Worm (Caenorhabditis elegans): Measurements from ENCODE around the gene srh-274.
"Not testable (repeated sequence)": the region's sequence is repeated elsewhere in the genome, so short reads cannot be mapped to it uniquely, and the experiment has no call there.

The srh-274 gene

DNA sequence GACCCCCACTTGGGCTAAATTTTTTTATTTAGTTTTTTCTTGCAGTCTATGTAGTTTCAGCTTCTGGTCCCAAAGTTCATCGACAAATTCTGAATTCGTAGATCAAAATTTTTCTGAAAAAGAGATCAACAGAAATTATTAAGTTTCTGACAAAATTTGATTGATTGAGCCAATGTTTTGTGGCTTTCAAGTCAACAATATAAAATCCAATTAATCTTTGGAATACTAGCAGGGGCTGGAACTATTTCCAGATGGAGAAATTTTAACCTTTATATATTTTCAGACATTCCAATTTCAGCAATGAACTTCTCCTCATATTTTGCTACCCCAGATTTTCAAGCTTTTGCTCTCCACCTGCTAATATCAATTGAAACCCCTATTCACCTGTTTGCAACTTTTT, at the start of gene srh-274:
Gene srh-274 (plus strand): TSS at position 301 of the 400 bp plus-strand sequence.
- TF ChIP-seq unc-62 (GFP tag; optimal IDR thresholded peaks at IDR 0.05), result no peak

DNA sequence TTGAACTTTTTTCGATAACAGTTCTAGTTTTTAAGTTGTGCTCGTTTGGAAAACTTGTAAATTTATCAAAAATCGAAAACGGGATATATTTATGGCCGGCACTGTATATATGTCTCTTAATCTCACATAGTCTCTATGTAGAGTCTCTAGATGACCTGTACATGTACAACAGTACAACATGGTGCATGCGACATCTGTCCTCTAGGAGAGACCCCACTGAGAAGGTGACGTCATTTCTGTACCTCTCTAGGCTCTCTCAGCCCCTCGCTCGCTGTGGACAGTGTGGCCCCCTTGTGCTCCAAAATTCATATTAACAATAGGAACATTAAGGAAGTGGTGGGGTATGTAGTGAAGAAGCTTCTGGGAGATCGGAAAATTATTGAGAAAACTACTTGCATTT, 45.7 kb upstream of the srh-274 start:
- TF ChIP-seq unc-62 (GFP tag; optimal IDR thresholded peaks at IDR 0.05), result no peak

DNA sequence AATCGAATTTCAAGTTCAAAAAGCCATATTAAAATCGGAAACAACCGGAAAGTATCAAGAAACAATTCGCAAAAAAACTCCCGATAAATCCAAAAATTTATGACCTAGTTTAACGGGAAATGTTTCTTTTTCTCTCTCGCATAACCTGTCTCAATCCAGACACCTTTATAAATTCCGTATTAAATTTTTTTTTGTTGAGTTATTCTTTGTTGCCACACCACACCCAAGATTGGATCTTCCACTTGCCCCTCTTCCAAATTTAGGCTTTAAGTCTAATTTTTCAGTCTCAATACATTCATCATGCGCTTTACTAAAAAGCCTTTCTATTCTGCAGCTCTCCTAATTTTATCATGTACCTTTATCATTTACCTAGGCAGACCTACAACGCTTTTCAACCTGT, 44.4 kb upstream of the srh-274 start, which contains the start of gene R07C3.3:
Gene R07C3.3 (plus strand): TSS at position 301 of the 400 bp plus-strand sequence.
- TF ChIP-seq unc-62 (GFP tag; optimal IDR thresholded peaks at IDR 0.05), result no peak

DNA sequence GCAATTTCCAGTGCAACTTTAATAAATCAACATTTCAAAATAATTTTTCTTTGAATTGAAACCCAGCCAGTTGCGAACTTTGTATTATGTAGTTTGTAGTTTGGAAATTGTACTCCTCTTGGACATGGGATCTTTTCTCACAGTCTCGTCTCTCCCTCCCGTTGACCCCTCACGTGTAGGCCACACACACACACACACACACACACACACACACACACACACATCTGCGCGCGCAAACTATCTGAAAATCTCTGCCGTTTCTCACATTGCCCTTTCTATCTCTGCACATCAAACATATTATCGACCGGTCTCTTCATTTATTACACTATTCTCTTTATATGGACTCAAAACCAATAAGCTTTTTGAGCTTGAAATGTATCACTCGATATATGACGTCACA, 42.2 kb upstream of the srh-274 start, which contains the start of gene fbxc-36:
Gene fbxc-36 (plus strand): TSS at position 205 of the 400 bp plus-strand sequence.
- no peak for TF ChIP-seq unc-62 (GFP tag; optimal IDR thresholded peaks at IDR 0.05)

DNA sequence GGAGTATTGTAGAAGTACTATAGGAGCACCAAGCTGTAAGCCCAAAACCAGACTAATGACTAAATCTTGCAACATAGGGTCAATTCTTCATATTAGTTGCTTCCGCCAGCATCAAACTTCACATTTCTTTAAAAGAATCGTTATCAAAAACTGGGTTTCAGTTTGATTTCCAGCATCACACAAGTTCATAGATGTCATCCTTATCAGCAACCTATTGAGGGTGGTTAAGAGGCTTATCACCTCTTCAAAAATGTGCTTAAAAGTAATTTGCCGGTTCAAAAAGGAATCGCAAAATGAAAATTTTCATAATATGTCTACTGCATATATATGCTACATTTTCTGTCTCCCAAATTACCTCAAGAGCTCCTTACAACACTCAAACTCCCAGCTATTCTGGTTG, 39.2 kb upstream of the srh-274 start, which contains the start of gene clec-43:
Gene clec-43 (plus strand): TSS at position 294 of the 400 bp plus-strand sequence.
- no peak for TF ChIP-seq unc-62 (GFP tag; optimal IDR thresholded peaks at IDR 0.05)

DNA sequence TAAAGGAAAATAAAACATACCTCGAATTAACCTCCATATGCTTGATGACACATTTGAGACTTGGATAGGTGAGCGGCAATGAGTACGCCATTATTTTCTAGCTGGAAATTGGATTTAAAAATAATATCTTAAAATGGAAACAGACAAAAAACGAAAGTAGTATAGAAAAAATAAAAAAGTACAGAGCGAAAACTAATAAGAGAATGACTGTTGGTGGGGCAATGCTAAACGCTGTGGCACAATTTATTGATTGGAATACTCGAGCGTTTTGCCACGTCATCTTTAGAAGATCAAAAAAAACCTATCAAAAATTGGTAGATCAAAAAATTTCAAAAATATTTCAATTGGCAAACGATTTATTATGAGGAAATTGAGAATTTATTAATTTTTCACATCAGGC, 34.9 kb upstream of the srh-274 start, which contains the start of gene fbxc-32:
Gene fbxc-32 (minus strand): TSS at position 101 of the 400 bp plus-strand sequence.
- TF ChIP-seq unc-62 (GFP tag; optimal IDR thresholded peaks at IDR 0.05), result no peak

DNA sequence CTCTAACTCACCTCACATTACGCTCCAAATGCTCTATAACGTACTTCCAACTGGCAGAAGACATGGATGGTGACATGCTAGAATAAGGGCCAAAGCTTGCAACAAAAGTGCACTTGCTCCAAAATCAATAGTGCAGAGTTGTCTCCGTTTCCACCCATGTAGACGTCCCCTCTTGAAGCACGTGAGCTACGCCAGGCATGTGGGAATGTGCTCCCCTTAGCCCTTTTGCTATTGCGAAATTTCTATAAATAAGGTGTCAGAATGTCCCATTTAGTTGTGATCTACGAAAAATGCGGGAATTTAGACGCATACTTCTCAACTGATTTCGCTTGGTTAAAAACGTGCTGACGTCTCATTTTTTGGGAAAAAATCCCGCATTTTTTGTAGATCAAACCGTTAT, 32.6 kb upstream of the srh-274 start:
- no peak for TF ChIP-seq unc-62 (GFP tag; optimal IDR thresholded peaks at IDR 0.05)

DNA sequence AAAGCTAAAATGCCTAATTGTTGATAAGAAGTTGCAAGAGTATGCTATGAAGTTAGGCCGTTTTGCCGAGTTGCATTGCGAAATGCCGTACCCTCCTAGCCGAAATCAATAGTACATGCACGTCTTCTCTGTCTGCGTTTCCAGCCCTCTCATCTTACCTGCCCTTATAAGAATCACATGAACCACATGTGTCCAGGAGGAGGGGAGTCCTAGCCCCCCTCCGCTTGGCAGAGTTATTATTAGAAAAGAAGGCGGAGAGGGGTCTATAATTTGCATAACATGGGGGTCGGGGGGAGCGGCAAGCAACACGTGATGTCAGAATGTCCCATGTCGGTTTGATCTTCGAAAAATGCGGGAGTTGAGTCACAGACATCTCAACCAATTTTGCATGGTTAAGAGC, 29.9 kb upstream of the srh-274 start:
- TF ChIP-seq unc-62 (GFP tag; optimal IDR thresholded peaks at IDR 0.05), result no peak

DNA sequence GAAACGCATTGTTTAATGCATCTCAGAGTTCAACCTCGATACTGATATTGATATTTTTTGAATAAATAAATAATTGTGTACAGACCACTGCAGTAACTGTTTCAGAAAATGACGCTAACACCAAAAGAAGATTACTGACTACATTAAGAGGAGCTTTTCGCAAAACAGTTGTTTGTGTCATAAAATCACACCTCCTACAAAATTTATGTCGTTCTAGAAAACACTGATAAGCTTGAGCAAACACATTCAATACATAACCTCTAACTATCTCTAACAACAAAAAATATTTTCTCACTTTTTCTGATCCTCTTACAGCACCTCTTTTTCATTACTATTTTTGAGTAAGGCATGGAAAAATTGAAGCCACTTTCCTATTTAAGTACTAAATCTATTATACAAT, 28.3 kb upstream of the srh-274 start, which contains the start of gene fbxc-7:
Gene fbxc-7 (plus strand): TSS at position 301 of the 400 bp plus-strand sequence.
- TF ChIP-seq unc-62 (GFP tag; optimal IDR thresholded peaks at IDR 0.05), result not testable (repeated sequence)

DNA sequence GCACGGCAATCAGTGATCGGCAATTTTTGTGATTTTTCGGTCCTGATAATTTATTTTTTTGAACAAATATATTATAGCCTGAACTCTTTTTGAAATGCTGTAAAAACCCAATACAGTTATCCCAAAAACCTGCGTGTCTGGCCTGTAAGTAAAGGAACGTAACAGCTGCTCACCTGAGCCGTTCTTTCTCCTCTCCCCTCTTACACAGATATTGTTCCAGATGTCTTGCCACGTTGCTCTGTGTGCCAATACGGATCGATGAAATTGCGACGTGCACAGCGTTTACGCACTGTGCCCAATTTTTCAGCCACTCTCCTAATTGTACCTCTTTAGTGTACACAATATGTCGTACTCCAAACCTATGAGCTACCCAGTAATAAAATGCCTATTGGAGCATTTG, 24.3 kb upstream of the srh-274 start, which contains the start of gene sdz-4:
Gene sdz-4 (plus strand): TSS at position 301 of the 400 bp plus-strand sequence.
- no peak for TF ChIP-seq unc-62 (GFP tag; optimal IDR thresholded peaks at IDR 0.05)

DNA sequence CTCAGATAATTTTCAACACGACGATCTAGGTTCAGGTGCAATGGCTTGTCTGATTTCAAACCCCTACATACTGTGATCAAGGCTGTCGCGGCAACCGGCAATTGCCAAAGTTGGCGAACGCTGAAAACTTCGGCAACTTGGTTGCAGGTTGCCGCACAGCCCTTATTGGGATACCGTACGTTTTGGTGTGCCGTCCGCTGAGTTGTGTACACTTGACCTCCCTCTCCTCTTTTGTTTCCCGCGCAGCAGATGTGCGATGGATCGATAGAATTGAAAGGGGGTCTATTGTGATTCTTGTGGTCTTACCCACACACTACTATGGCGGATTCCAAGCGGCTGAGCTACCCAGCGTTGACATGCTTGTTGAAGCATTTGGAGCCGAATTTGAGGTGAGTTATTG, 22.7 kb upstream of the srh-274 start, which contains the start of the genes C32B5.18 and C32B5.7:
Gene C32B5.18 (plus strand): TSS at position 301 of the 400 bp plus-strand sequence.
Gene C32B5.7 (plus strand): TSS at position 311 of the 400 bp plus-strand sequence.
- no peak for TF ChIP-seq unc-62 (GFP tag; optimal IDR thresholded peaks at IDR 0.05)

DNA sequence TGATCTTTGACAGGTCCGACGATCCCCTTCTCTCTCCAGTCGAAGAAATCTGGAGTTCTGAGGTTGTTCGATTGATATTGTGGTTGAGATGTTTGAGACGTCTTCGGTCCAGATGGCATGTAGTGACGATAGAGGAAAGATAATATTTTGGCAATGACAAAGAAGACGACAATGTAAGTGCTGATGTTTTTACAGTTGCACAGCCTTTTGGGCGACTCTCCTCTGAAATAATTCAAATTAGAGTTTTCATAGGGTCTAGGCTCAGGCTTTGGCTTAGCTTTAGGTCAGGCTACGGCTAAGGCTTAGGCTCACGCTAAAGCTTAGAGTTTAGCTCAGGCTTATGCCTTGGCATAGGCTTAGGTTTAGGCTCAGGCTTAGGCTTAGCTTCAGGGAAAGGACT, 21.0 kb upstream of the srh-274 start, which contains the start of gene C32B5.13:
Gene C32B5.13 (minus strand): TSS at position 101 of the 400 bp plus-strand sequence.
- TF ChIP-seq unc-62 (GFP tag; optimal IDR thresholded peaks at IDR 0.05), result no peak

DNA sequence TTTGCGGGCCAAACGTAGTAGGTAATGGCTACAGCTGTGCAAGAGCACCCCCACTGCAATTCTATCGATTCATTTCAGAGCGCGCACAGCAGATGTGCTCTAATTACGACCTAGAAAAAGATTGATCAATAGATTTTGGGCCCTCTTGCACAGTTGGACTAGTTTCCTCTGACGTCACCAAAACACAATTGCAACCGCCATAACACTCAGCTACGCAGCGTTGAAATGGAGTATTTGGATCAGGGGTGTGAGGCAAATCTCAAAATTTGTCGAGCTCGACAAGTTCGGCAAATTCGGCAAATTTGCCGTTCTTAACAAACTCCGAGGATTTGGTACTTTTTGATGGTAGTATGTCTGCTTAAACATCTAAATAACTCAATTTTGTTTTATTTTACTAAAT, 16.0 kb upstream of the srh-274 start, which contains the start of gene fbxc-18:
Gene fbxc-18 (minus strand): TSS at position 101 of the 400 bp plus-strand sequence.
- TF ChIP-seq unc-62 (GFP tag; optimal IDR thresholded peaks at IDR 0.05), result not testable (repeated sequence)

DNA sequence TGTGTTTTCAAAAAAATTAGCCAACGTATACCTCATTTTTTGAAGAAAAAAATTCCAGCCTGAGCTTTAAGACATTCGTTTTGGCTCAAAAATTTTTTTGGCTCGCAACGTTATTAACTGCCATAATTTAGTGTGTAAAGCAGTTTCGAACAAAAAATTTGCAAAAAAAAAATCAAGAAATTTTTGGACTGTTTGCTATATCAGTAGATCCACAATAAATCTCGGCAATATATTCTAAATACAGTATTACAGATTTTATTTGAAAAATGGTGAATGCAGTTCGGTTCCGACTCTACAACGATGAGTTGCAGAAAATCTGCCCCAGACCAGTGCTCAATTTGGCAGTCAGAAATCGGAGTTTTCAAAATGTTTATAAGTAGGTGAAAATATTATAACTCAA, 14.8 kb upstream of the srh-274 start, which contains the start of gene C32B5.6:
Gene C32B5.6 (plus strand): TSS at position 301 of the 400 bp plus-strand sequence.
- TF ChIP-seq unc-62 (GFP tag; optimal IDR thresholded peaks at IDR 0.05), result not testable (repeated sequence)

DNA sequence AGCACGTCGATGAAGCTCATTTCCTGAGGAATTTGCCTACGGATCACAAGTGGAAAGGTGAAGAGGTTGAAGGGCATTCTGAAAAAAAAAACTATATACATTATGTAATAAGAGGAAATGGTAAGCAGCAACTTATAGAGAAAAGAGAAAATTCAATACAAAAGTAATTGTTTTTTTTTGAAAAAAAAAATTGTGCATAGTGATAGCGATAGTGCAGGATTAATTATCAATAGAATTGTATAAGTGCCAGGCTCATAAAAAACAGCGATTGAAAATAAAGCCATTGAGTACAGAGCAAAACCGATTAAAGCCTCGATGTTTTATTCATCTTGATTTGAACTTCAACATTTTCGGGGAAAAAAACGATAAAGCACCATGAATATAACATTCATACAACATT, 10.1 kb upstream of the srh-274 start, which contains the start of gene C32B5.15:
Gene C32B5.15 (minus strand): TSS at position 101 of the 400 bp plus-strand sequence.
- TF ChIP-seq unc-62 (GFP tag; optimal IDR thresholded peaks at IDR 0.05), result no peak

DNA sequence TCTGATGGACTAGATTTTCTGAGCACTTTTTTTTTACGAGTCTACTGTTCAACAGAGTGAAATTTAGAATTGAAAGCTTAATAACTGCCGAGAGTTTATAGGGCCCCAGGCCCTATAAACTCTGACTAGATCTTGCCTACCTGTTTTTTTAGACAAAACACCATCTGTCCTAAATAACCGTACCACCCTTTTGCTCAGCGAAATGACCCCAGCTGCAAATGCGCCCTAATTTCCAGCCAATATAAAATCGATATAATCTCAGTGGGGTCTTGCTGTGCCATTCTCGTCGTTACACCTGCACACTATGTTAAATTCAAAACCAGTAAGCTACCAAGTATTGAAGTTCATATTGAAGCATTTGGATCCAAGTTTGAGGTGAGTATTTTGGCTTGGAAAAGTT, 8.9 kb upstream of the srh-274 start, which contains the start of gene fbxc-14:
Gene fbxc-14 (plus strand): TSS at position 301 of the 400 bp plus-strand sequence.
- no peak for TF ChIP-seq unc-62 (GFP tag; optimal IDR thresholded peaks at IDR 0.05)

DNA sequence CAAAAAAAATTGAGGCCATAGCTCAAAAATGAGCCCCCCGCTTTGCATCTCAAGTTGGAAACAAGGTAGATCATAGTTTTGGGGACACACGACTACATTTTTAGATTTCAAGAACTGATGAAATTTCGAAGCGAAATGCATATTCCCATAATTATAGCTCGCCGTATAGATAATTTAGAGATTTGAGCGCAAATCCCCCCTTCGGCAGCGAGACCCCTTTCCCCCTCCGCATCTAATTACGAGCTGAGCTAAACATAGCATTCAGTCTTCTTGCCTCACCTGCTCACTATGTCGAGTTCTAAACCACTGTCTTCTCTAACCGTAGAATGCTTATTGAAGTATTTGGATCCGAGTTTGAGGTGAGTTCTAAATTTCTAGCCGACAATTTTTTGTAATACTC, 3.8 kb upstream of the srh-274 start, which contains the start of the genes fbxc-17 and fbxc-15:
Gene fbxc-17 (minus strand): TSS at position 101 of the 400 bp plus-strand sequence.
Gene fbxc-15 (plus strand): TSS at position 289 of the 400 bp plus-strand sequence.
- no peak for TF ChIP-seq unc-62 (GFP tag; optimal IDR thresholded peaks at IDR 0.05)

All from whole organism, dauer.